Worm (Caenorhabditis elegans) whole organism, young adult: ENCODE data around the gene otub-3.

Source experiments
- B0336.3 ChIP-seq: fragments of 200-800 bp; sonication (Bioruptor generic); IDR thresholded peaks from 2 replicates; pipeline ENCODE4 v1.3.6; 2022; ENCODE audit warnings: missing genetic modification characterization, missing compliant biosample characterization
- C06A6.2 ChIP-seq: fragments of 200-800 bp; sonication (Bioruptor generic); conservative IDR thresholded peaks from 2 replicates; pipeline ENCODE4 v1.3.6; 2022; ENCODE audit warnings: missing genetic modification characterization, missing compliant biosample characterization
- D2030.7 ChIP-seq: fragments of 200-800 bp; sonication (Bioruptor generic); IDR thresholded peaks from 2 replicates; pipeline ENCODE4 v1.3.6; 2022; ENCODE audit warnings: missing genetic modification reagents, missing genetic modification characterization, missing compliant biosample characterization
- F22D6.2 ChIP-seq: sonication (generic microtip); optimal IDR thresholded peaks from 2 replicates; lab custom pipeline; 2016; ENCODE audit warnings: mild to moderate bottlenecking, missing genetic modification characterization, missing compliant biosample characterization
- F23B12.7 ChIP-seq: sonication (generic microtip); optimal IDR thresholded peaks from 2 replicates; lab custom pipeline; 2017; ENCODE audit warnings: missing genetic modification characterization, mild to moderate bottlenecking, missing compliant biosample characterization, antibody characterized with exemption, moderate library complexity; ENCODE audit not compliant: insufficient read depth
- F39B2.1 ChIP-seq: fragments of 200-800 bp; sonication (Bioruptor generic); IDR thresholded peaks from 2 replicates; pipeline ENCODE4 v1.3.6; 2022; ENCODE audit warnings: missing genetic modification reagents, missing genetic modification characterization, missing compliant biosample characterization
- F57C9.4 ChIP-seq: sonication (generic microtip); optimal IDR thresholded peaks from 2 replicates; lab custom pipeline; 2017; ENCODE audit warnings: mild to moderate bottlenecking, missing genetic modification characterization, missing compliant biosample characterization
- K11D2.4 ChIP-seq: fragments of 200-800 bp; sonication (Bioruptor generic); IDR thresholded peaks from 2 replicates; pipeline ENCODE4 v1.3.6; 2022; ENCODE audit warnings: missing genetic modification reagents, missing genetic modification characterization, missing compliant biosample characterization
- Y95B8A.8 ChIP-seq: fragments of 200-800 bp; sonication (Bioruptor generic); IDR thresholded peaks from 2 replicates; pipeline ENCODE4 v1.3.6; 2022; ENCODE audit warnings: missing genetic modification reagents, missing genetic modification characterization, missing compliant biosample characterization
- ama-1 ChIP-seq, 3 experiments: fragments of 150-350 bp in 1 of 3; sonication (generic microtip) in 2 of 3; optimal IDR thresholded peaks; 2 replicates each; lab custom pipeline; 2014 to 2018; ENCODE audit warnings: missing biosample characterization in 2 of 3, missing genetic modification characterization in 2 of 3, missing genetic modification reagents in 2 of 3
- attf-5 ChIP-seq: fragments of 200-800 bp; sonication (Bioruptor generic); optimal IDR thresholded peaks from 2 replicates; lab custom pipeline; 2018; ENCODE audit warnings: mild to moderate bottlenecking, missing genetic modification characterization, missing compliant biosample characterization
- cebp-1 ChIP-seq, 2 experiments: fragments of 200-800 bp in 1 of 2; sonication (Bioruptor generic) in 1 of 2; sonication (generic microtip) in 1 of 2; IDR thresholded peaks in 1 of 2; optimal IDR thresholded peaks in 1 of 2; 2 replicates each; pipeline versions ENCODE4 v1.3.6 to Lab custom; 2017 to 2022; ENCODE audit warnings: missing compliant biosample characterization in 2 of 2, missing genetic modification characterization in 2 of 2, mild to moderate bottlenecking in 1 of 2, missing genetic modification reagents in 1 of 2, moderate library complexity in 1 of 2
- ceh-40 ChIP-seq: fragments of 200-800 bp; sonication (Bioruptor generic); IDR thresholded peaks from 2 replicates; pipeline ENCODE4 v1.3.6; 2022; ENCODE audit warnings: missing genetic modification characterization, missing compliant biosample characterization
- dox-1 ChIP-seq: fragments of 200-800 bp; sonication (Bioruptor generic); IDR thresholded peaks from 2 replicates; pipeline ENCODE4 v1.3.6; 2022; ENCODE audit warnings: missing genetic modification reagents, missing genetic modification characterization, missing compliant biosample characterization
- dpff-1 ChIP-seq: sonication (generic microtip); optimal IDR thresholded peaks from 2 replicates; lab custom pipeline; 2017; ENCODE audit warnings: mild to moderate bottlenecking, missing genetic modification characterization, missing compliant biosample characterization
- dpl-1 ChIP-seq: fragments of 150-350 bp; optimal IDR thresholded peaks from 2 replicates; lab custom pipeline; 2014; ENCODE audit warnings: missing biosample characterization, missing genetic modification reagents, missing genetic modification characterization
- ekl-4 ChIP-seq: fragments of 200-800 bp; sonication (Bioruptor generic); IDR thresholded peaks from 2 replicates; pipeline ENCODE4 v1.3.6; 2022; ENCODE audit warnings: missing genetic modification reagents, missing genetic modification characterization, missing compliant biosample characterization
- him-1 ChIP-seq: sonication (generic microtip); optimal IDR thresholded peaks from 2 replicates; lab custom pipeline; 2016; ENCODE audit warnings: missing genotype, missing genetic modification reagents, missing genetic modification characterization, missing compliant biosample characterization
- hmg-1.2 ChIP-seq: fragments of 200-800 bp; sonication (Bioruptor generic); IDR thresholded peaks from 2 replicates; pipeline ENCODE4 v1.3.6; 2022; ENCODE audit warnings: missing genetic modification reagents, missing genetic modification characterization, missing compliant biosample characterization
- hrde-1 ChIP-seq: sonication (generic microtip); optimal IDR thresholded peaks from 2 replicates; lab custom pipeline; 2016; ENCODE audit warnings: missing genetic modification characterization, mild to moderate bottlenecking, missing compliant biosample characterization, moderate library complexity, missing genotype, missing genetic modification reagents, borderline replicate concordance
- let-607 ChIP-seq, 2 experiments: fragments of 200-800 bp in 1 of 2; sonication (Bioruptor generic) in 1 of 2; sonication (generic microtip) in 1 of 2; optimal IDR thresholded peaks; 2 replicates each; lab custom pipeline; 2016 to 2018; ENCODE audit warnings: mild to moderate bottlenecking in 2 of 2, missing compliant biosample characterization in 2 of 2, missing genetic modification characterization in 2 of 2, moderate library complexity in 2 of 2, missing genotype in 1 of 2
- lin-26 ChIP-seq: fragments of 200-800 bp; sonication (Bioruptor generic); IDR thresholded peaks from 2 replicates; pipeline ENCODE4 v1.3.6; 2022; ENCODE audit warnings: missing genetic modification reagents, missing genetic modification characterization, missing compliant biosample characterization
- lin-35 ChIP-seq, 3 experiments: fragments of 150-350 bp in 2 of 3; sonication (generic microtip) in 1 of 3; optimal IDR thresholded peaks; 2 replicates each; lab custom pipeline; 2014 to 2018; ENCODE audit warnings: missing biosample characterization in 3 of 3, missing genetic modification characterization in 3 of 3, missing genetic modification reagents in 3 of 3
- lin-54 ChIP-seq: fragments of 200-800 bp; sonication (Bioruptor generic); optimal IDR thresholded peaks from 2 replicates; lab custom pipeline; 2018; ENCODE audit warnings: mild to moderate bottlenecking, missing genetic modification characterization, missing compliant biosample characterization
- lsl-1 ChIP-seq: fragments of 200-800 bp; sonication (Bioruptor generic); optimal IDR thresholded peaks from 2 replicates; lab custom pipeline; 2018; ENCODE audit warnings: mild to moderate bottlenecking, missing genetic modification characterization, moderate library complexity, missing compliant biosample characterization
- madf-10 ChIP-seq: sonication (generic microtip); optimal IDR thresholded peaks from 2 replicates; lab custom pipeline; 2016; ENCODE audit warnings: mild to moderate bottlenecking, missing genetic modification characterization, missing compliant biosample characterization
- madf-6 ChIP-seq: fragments of 200-800 bp; sonication (Bioruptor generic); IDR thresholded peaks from 2 replicates; pipeline ENCODE4 v1.3.6; 2022; ENCODE audit warnings: missing genetic modification reagents, missing genetic modification characterization, missing compliant biosample characterization
- mcd-1 ChIP-seq: fragments of 200-800 bp; sonication (Bioruptor generic); IDR thresholded peaks from 2 replicates; pipeline ENCODE4 v1.3.6; 2022; ENCODE audit warnings: missing genetic modification reagents, missing genetic modification characterization, missing compliant biosample characterization
- mxl-1 ChIP-seq: sonication (generic microtip); optimal IDR thresholded peaks from 2 replicates; lab custom pipeline; 2016; ENCODE audit warnings: missing genetic modification characterization, missing compliant biosample characterization
- nfyb-1 ChIP-seq: fragments of 200-800 bp; sonication (Bioruptor generic); IDR thresholded peaks from 2 replicates; pipeline ENCODE4 v1.3.6; 2022; ENCODE audit warnings: missing genetic modification reagents, missing genetic modification characterization, missing compliant biosample characterization
- nhr-179 ChIP-seq: sonication (generic microtip); optimal IDR thresholded peaks from 2 replicates; lab custom pipeline; 2016; ENCODE audit warnings: mild to moderate bottlenecking, missing genetic modification characterization, missing compliant biosample characterization
- nhr-90 ChIP-seq: sonication (generic microtip); optimal IDR thresholded peaks from 2 replicates; lab custom pipeline; 2016; ENCODE audit warnings: missing genotype, mild to moderate bottlenecking, missing genetic modification characterization, missing compliant biosample characterization
- pbrm-1 ChIP-seq: fragments of 200-800 bp; sonication (Bioruptor generic); IDR thresholded peaks from 2 replicates; pipeline ENCODE4 v1.3.6; 2022; ENCODE audit warnings: missing genetic modification reagents, missing genetic modification characterization, missing compliant biosample characterization
- pha-4 ChIP-seq: fragments of 150-350 bp; sonication (generic microtip); optimal IDR thresholded peaks from 2 replicates; lab custom pipeline; 2014; ENCODE audit warnings: missing biosample characterization, missing genetic modification reagents, missing genetic modification characterization
- rcor-1 ChIP-seq: fragments of 200-800 bp; sonication (Bioruptor generic); IDR thresholded peaks from 2 replicates; pipeline ENCODE4 v1.3.6; 2022; ENCODE audit warnings: missing genetic modification reagents, missing genetic modification characterization, missing compliant biosample characterization
- rec-8 ChIP-seq, 2 experiments: sonication (generic microtip); optimal IDR thresholded peaks; 2 replicates each; lab custom pipeline; 2016; ENCODE audit warnings: mild to moderate bottlenecking in 2 of 2, missing genetic modification characterization in 2 of 2, missing genetic modification reagents in 2 of 2, missing genotype in 2 of 2, missing biosample characterization in 1 of 2, missing compliant biosample characterization in 1 of 2, moderate library complexity in 1 of 2
- repo-1 ChIP-seq: sonication (generic microtip); optimal IDR thresholded peaks from 2 replicates; lab custom pipeline; 2017; ENCODE audit warnings: mild to moderate bottlenecking, missing genetic modification characterization, missing compliant biosample characterization
- snpc-3.4 ChIP-seq: sonication (generic microtip); optimal IDR thresholded peaks from 2 replicates; lab custom pipeline; 2017; ENCODE audit warnings: missing genetic modification characterization, mild to moderate bottlenecking, missing compliant biosample characterization, antibody characterized with exemption, moderate library complexity, missing genotype, missing genetic modification reagents
- somi-1 ChIP-seq: fragments of 200-800 bp; sonication (Bioruptor generic); optimal IDR thresholded peaks from 2 replicates; lab custom pipeline; 2018; ENCODE audit warnings: mild to moderate bottlenecking, missing genetic modification characterization, missing compliant biosample characterization
- unc-130 ChIP-seq: sonication (generic microtip); optimal IDR thresholded peaks from 2 replicates; lab custom pipeline; 2016; ENCODE audit warnings: missing genetic modification reagents, missing genetic modification characterization, missing compliant biosample characterization
- unc-62 ChIP-seq: fragments of 150-350 bp; optimal IDR thresholded peaks from 2 replicates; lab custom pipeline; 2014; ENCODE audit warnings: missing biosample characterization, missing genetic modification reagents, missing genetic modification characterization
- ztf-22 ChIP-seq: fragments of 200-800 bp; sonication (Bioruptor generic); optimal IDR thresholded peaks from 2 replicates; lab custom pipeline; 2018; ENCODE audit warnings: mild to moderate bottlenecking, missing genetic modification characterization, moderate library complexity, missing compliant biosample characterization
- ztf-28 ChIP-seq: fragments of 200-800 bp; sonication (Bioruptor generic); IDR thresholded peaks from 2 replicates; pipeline ENCODE4 v1.3.6; 2022; ENCODE audit warnings: missing genetic modification reagents, missing genetic modification characterization, missing compliant biosample characterization

The otub-3 gene

DNA sequence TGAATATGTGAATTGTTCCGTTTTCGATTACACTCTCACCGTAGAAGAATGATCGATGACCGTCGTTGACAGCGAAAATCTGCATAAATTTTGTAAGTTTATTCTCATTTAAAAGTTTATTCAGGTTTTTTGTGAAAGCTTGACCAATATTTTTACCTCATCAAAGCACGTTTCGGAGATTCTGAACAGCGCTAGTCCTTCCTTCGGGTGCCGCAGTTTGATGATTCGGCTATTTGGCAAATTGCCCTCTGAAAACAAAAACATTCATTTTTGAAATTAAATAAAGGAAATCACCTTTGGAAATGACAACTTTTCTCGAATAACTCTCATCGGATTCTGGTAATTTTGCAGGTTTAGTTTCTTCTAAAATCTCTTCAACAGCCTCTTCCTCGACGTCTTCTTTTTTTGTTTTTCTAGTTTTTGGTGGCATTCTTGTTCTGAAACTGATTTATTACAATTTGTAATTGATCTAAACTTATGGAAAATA is 13.0 kb downstream of the otub-3 start, which contains the start of gene F21D5.6:
Gene F21D5.6, minus strand, starts transcription at position 437 of the 487 bp plus-strand sequence.
- 0 out of 2 replicates have a peak, but pooled peaks have one; percentile 24 for TF ChIP-seq B0336.3 (GFP tag; lab: Robert Waterston, UW)
- no peak for TF ChIP-seq nhr-90 (tag; lab: Kevin White, UChicago)
- TF ChIP-seq madf-6 (GFP tag; lab: Robert Waterston, UW), result peak; percentile 32; the same call in 1 of the 2 replicates
- TF ChIP-seq repo-1, result peak; percentile 56
- TF ChIP-seq ztf-22 (GFP tag; lab: Kevin White, UChicago), result no peak
- peak in 1 of 3 experiments; percentile 48 for TF ChIP-seq lin-35 (GFP tag; optimal IDR thresholded peaks at IDR 0.05; lab: Kevin White, UChicago)
- TF ChIP-seq somi-1, result no peak
- no peak for TF ChIP-seq pbrm-1 (GFP tag; lab: Robert Waterston, UW)
- no peak for TF ChIP-seq let-607 (tag; optimal IDR thresholded peaks at IDR 0.05; lab: Kevin White, UChicago)
- TF ChIP-seq ama-1 (optimal IDR thresholded peaks at IDR 0.05; lab: Kevin White, UChicago), result no peak
- TF ChIP-seq ama-1 (GFP tag; optimal IDR thresholded peaks at IDR 0.05; lab: Kevin White, UChicago), result no peak
- TF ChIP-seq unc-62 (GFP tag; lab: Kevin White, UChicago), result no peak
- peak; percentile 47 for TF ChIP-seq dpff-1
- TF ChIP-seq hrde-1 (tag; lab: Kevin White, UChicago), result no peak
- TF ChIP-seq attf-5, result no peak
- no peak for TF ChIP-seq mxl-1 (tag; lab: Kevin White, UChicago)
- TF ChIP-seq F22D6.2 (tag; lab: Kevin White, UChicago), result no peak
- no peak for TF ChIP-seq ekl-4 (GFP tag; lab: Robert Waterston, UW)
- TF ChIP-seq him-1 (tag; lab: Kevin White, UChicago), result no peak
- TF ChIP-seq ceh-40 (GFP tag; lab: Robert Waterston, UW), result no peak
- no peak for TF ChIP-seq cebp-1 (GFP tag; IDR thresholded peaks at IDR 0.05; lab: Robert Waterston, UW)
- peak; percentile 13 for TF ChIP-seq cebp-1 (tag; optimal IDR thresholded peaks at IDR 0.05; lab: Kevin White, UChicago)
- no peak for TF ChIP-seq nhr-179 (tag; lab: Kevin White, UChicago)
- peak; percentile 8 for TF ChIP-seq snpc-3.4
- TF ChIP-seq rcor-1, result no peak
- TF ChIP-seq unc-130 (GFP tag; lab: Kevin White, UChicago), result no peak
- no peak for TF ChIP-seq F57C9.4
- TF ChIP-seq nfyb-1 (GFP tag; lab: Robert Waterston, UW), result peak; percentile 57; the same call in 1 of the 2 replicates
- TF ChIP-seq lin-26 (GFP tag; lab: Robert Waterston, UW), result no peak
- no peak for TF ChIP-seq pha-4

DNA sequence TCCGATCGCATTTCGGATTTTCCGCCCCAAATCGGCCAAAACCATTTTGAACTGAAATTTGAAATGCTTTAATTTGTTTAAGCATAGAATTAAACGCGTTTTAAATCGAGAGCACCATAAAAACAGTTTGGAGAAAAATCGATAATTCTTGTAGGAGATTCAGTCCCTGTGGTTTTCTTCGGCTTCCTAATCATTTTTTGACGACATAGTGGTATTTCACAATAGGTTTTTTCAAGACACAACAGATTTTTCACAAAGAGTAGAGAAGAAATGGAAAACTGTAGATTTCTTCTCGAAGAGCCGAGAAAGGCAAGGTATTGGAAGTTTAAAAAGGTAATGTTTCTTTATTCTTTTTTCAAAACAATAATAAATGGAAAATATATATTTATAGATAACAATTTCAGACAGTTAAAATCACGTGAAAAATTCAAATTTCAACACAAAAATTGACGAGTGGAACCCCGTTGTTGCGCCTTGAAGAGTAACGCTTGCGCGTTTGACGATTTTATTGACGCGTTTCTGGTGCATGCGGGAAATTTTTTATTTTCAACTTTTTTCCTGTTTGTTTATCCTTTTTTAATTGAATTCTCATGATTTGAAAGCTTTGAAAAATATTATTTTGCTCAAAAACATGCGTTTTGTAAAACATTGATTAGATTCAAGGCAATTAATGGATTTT is 15.8 kb downstream of the otub-3 start, which contains the start of gene F21D5.7:
Gene F21D5.7, minus strand, starts transcription at position 51 of the 679 bp plus-strand sequence.
- TF ChIP-seq lin-35 (GFP tag; optimal IDR thresholded peaks at IDR 0.05; lab: Kevin White, UChicago) (peak in 1 of 3 experiments; percentile 78), F23B12.7 (tag; lab: Kevin White, UChicago) (peak; percentile 63), Y95B8A.8 (no peak), hmg-1.2 (peak; percentile 52), unc-62 (GFP tag; lab: Kevin White, UChicago) (peak; percentile 24), mcd-1 (GFP tag; lab: Robert Waterston, UW) (peak; percentile 75), B0336.3 (GFP tag; lab: Robert Waterston, UW) (peak; percentile 71; the same call in 1 of the 2 replicates), dox-1 (GFP tag; lab: Robert Waterston, UW) (peak; percentile 88), pha-4 (peak; percentile 25), C06A6.2 (GFP tag; lab: Robert Waterston, UW) (no peak), attf-5 (peak; percentile 90), nfyb-1 (GFP tag; lab: Robert Waterston, UW) (peak; percentile 79), D2030.7 (peak; percentile 27; the same call in 1 of the 2 replicates), lin-54 (GFP tag; lab: Kevin White, UChicago) (peak; percentile 89), ztf-28 (GFP tag; lab: Robert Waterston, UW) (no peak), mxl-1 (tag; lab: Kevin White, UChicago) (no peak), dpff-1 (no peak), snpc-3.4 (no peak), F39B2.1 (GFP tag; lab: Robert Waterston, UW) (no peak), rec-8 (tag; optimal IDR thresholded peaks at IDR 0.05; lab: Kevin White, UChicago) (no peak), K11D2.4 (GFP tag; lab: Robert Waterston, UW) (peak; percentile 71; the same call in 1 of the 2 replicates), dpl-1 (GFP tag; lab: Kevin White, UChicago) (peak; percentile 13), lsl-1 (peak; percentile 55), madf-10 (tag; lab: Kevin White, UChicago) (peak; percentile 69)
